Worm (Caenorhabditis elegans) whole organism, L2 larva: ENCODE data around the gene ctsa-3.1.
A peak's percentile ranks its signal among the peaks of the same experiment; 100 is the strongest.

Experiments
- ceh-82 ChIP-seq: fragments of 150-350 bp; optimal IDR thresholded peaks from 2 replicates; lab custom pipeline; 2014; ENCODE audit warnings: missing biosample characterization, missing genetic modification characterization
- fos-1 ChIP-seq: fragments of 150-350 bp; optimal IDR thresholded peaks from 2 replicates; lab custom pipeline; 2014; ENCODE audit warnings: missing biosample characterization, missing genetic modification characterization
- lin-13 ChIP-seq: fragments of 150-350 bp; optimal IDR thresholded peaks from 2 replicates; lab custom pipeline; 2014; ENCODE audit warnings: missing biosample characterization, missing genetic modification reagents, missing genetic modification characterization
- lsy-2 ChIP-seq, 2 experiments: fragments of 150-350 bp in 1 of 2; sonication (generic microtip) in 1 of 2; optimal IDR thresholded peaks; 2 replicates each; lab custom pipeline; 2014 to 2017; ENCODE audit warnings: missing biosample characterization in 2 of 2, missing genetic modification characterization in 2 of 2
- nhr-12 ChIP-seq: fragments of 150-350 bp; optimal IDR thresholded peaks from 2 replicates; lab custom pipeline; 2014; ENCODE audit warnings: missing biosample characterization, missing genetic modification characterization
- nhr-23 ChIP-seq: fragments of 150-350 bp; optimal IDR thresholded peaks from 2 replicates; lab custom pipeline; 2014; ENCODE audit warnings: missing biosample characterization, missing genetic modification reagents, missing genetic modification characterization
- sma-9 ChIP-seq, 2 experiments: fragments of 150-350 bp in 1 of 2; sonication (generic microtip) in 1 of 2; optimal IDR thresholded peaks; 2 replicates each; lab custom pipeline; 2014 to 2016; ENCODE audit warnings: missing genetic modification characterization in 2 of 2, mild to moderate bottlenecking in 1 of 2, missing biosample characterization in 1 of 2, missing compliant biosample characterization in 1 of 2, missing genetic modification reagents in 1 of 2, moderate library complexity in 1 of 2
- snpc-4 ChIP-seq: fragments of 150-350 bp; optimal IDR thresholded peaks from 2 replicates; lab custom pipeline; 2014; ENCODE audit warnings: missing biosample characterization, missing genetic modification characterization
- unc-62 ChIP-seq: fragments of 150-350 bp; optimal IDR thresholded peaks from 2 replicates; lab custom pipeline; 2014; ENCODE audit warnings: missing biosample characterization, missing genetic modification reagents, missing genetic modification characterization

ce11 chrII:7280584-7280983 is 47.9 kb downstream of the ctsa-3.1 start:
- TF ChIP-seq lsy-2 (tag; optimal IDR thresholded peaks at IDR 0.05; lab: Kevin White, UChicago) (no peak), fos-1 (peak; percentile 86), nhr-23 (no peak), nhr-12 (no peak), unc-62 (GFP tag; lab: Kevin White, UChicago) (no peak), snpc-4 (no peak), sma-9 (GFP tag; optimal IDR thresholded peaks at IDR 0.05; lab: Kevin White, UChicago) (peak; percentile 23), sma-9 (tag; optimal IDR thresholded peaks at IDR 0.05; lab: Kevin White, UChicago) (no peak), ceh-82 (tag; lab: Kevin White, UChicago) (no peak), lin-13 (no peak)
